Fruit fly (Drosophila melanogaster) whole organism, embryonic: ENCODE results near the gene CG14227.

ENCODE experiments used
- B-H1 ChIP-seq: fragments of 200-800 bp; sonication (Bioruptor generic); IDR thresholded peaks from 3 replicates; pipeline ENCODE4 v1.3.6; 2022; ENCODE audit warnings: missing biosample characterization, missing genetic modification characterization
- Blimp-1 ChIP-seq: fragments of 200-800 bp; sonication (Bioruptor generic); optimal IDR thresholded peaks from 3 replicates; lab custom pipeline; 2018; ENCODE audit warnings: missing biosample characterization, missing genetic modification characterization, mild to moderate bottlenecking, moderate library complexity, missing genetic modification reagents
- Bteb2 ChIP-seq: fragments of 200-800 bp; sonication (Bioruptor generic); optimal IDR thresholded peaks from 2 replicates; lab custom pipeline; 2016; ENCODE audit warnings: missing biosample characterization, missing genetic modification characterization
- CG10209 ChIP-seq: fragments of 200-800 bp; sonication (Bioruptor generic); optimal IDR thresholded peaks from 3 replicates; lab custom pipeline; 2017; ENCODE audit warnings: missing biosample characterization, mild to moderate bottlenecking, missing genetic modification characterization, missing genetic modification reagents
- CG12236 ChIP-seq: fragments of 200-800 bp; sonication (Bioruptor generic); optimal IDR thresholded peaks from 2 replicates; lab custom pipeline; 2016; ENCODE audit warnings: missing biosample characterization, missing genetic modification characterization
- CG13287 ChIP-seq: fragments of 200-800 bp; sonication (Bioruptor generic); IDR thresholded peaks from 2 replicates; pipeline ENCODE4 v1.3.6; 2022; ENCODE audit warnings: missing biosample characterization, missing genetic modification characterization; ENCODE audit not compliant: partially characterized antibody
- CG13296 ChIP-seq: fragments of 200-800 bp; sonication (Bioruptor generic); optimal IDR thresholded peaks from 3 replicates; lab custom pipeline; 2018; ENCODE audit warnings: missing biosample characterization, mild to moderate bottlenecking, missing genetic modification characterization
- CG13775 ChIP-seq: fragments of 200-800 bp; sonication (Bioruptor generic); optimal IDR thresholded peaks from 3 replicates; lab custom pipeline; 2017; ENCODE audit warnings: missing biosample characterization, mild to moderate bottlenecking, missing genetic modification characterization
- CG15269 ChIP-seq: fragments of 200-800 bp; sonication (Bioruptor generic); optimal IDR thresholded peaks from 2 replicates; lab custom pipeline; 2018; ENCODE audit warnings: missing biosample characterization, mild to moderate bottlenecking, missing genetic modification characterization, moderate library complexity
- CG1832 ChIP-seq: fragments of 200-800 bp; sonication (Bioruptor generic); optimal IDR thresholded peaks from 2 replicates; lab custom pipeline; 2017; ENCODE audit warnings: missing biosample characterization, mild to moderate bottlenecking, missing genetic modification characterization, inconsistent platforms
- CG18599 ChIP-seq: fragments of 200-800 bp; sonication (Bioruptor generic); optimal IDR thresholded peaks from 3 replicates; lab custom pipeline; 2017; ENCODE audit warnings: missing biosample characterization, missing genetic modification characterization, mild to moderate bottlenecking, moderate library complexity, missing genetic modification reagents
- CG2199 ChIP-seq: fragments of 200-800 bp; sonication (Bioruptor generic); IDR thresholded peaks from 3 replicates; pipeline ENCODE4 v1.3.6; 2022; ENCODE audit warnings: missing biosample characterization, missing genetic modification characterization
- CG3726 ChIP-seq: fragments of 200-800 bp; sonication (Bioruptor generic); IDR thresholded peaks from 3 replicates; pipeline ENCODE4, ENCODE4 v1.3.6; 2022; ENCODE audit warnings: missing biosample characterization, missing genetic modification characterization
- CG6272 ChIP-seq: fragments of 200-800 bp; sonication (Bioruptor generic); IDR thresholded peaks from 2 replicates; pipeline ENCODE4 v1.3.6; 2022; ENCODE audit warnings: missing biosample characterization, missing genetic modification characterization
- CG6854 ChIP-seq: fragments of 200-800 bp; sonication (Bioruptor generic); optimal IDR thresholded peaks from 3 replicates; lab custom pipeline; 2017; ENCODE audit warnings: missing biosample characterization, mild to moderate bottlenecking, missing genetic modification characterization
- CG7928 ChIP-seq: fragments of 200-800 bp; sonication (Bioruptor generic); optimal IDR thresholded peaks from 2 replicates; lab custom pipeline; 2017; ENCODE audit warnings: missing biosample characterization, mild to moderate bottlenecking, missing genetic modification characterization
- CG8089 ChIP-seq: fragments of 200-800 bp; sonication (Bioruptor generic); optimal IDR thresholded peaks from 3 replicates; lab custom pipeline; 2016; ENCODE audit warnings: missing biosample characterization, missing genetic modification characterization
- CG8290 ChIP-seq, 3 experiments: fragments of 200-800 bp; sonication (Bioruptor generic); optimal IDR thresholded peaks; 2 replicates each; lab custom pipeline; 2016 to 2019; ENCODE audit warnings: missing biosample characterization in 3 of 3, missing genetic modification characterization in 3 of 3, mild to moderate bottlenecking in 2 of 3, moderate library complexity in 1 of 3
- Dad ChIP-seq: fragments of 200-800 bp; sonication (Bioruptor generic); optimal IDR thresholded peaks from 3 replicates; lab custom pipeline; 2016; ENCODE audit warnings: missing biosample characterization, missing genetic modification characterization
- Doc3 ChIP-seq: fragments of 200-800 bp; sonication (Bioruptor generic); IDR thresholded peaks from 3 replicates; pipeline ENCODE4 v1.3.6; 2022; ENCODE audit warnings: missing biosample characterization, missing genetic modification characterization; ENCODE audit not compliant: partially characterized antibody
- Dp ChIP-seq: fragments of 200-800 bp; sonication (Bioruptor generic); optimal IDR thresholded peaks from 2 replicates; lab custom pipeline; 2018; ENCODE audit warnings: missing biosample characterization, mild to moderate bottlenecking, missing genetic modification characterization, moderate library complexity
- Dref ChIP-seq: fragments of 200-800 bp; sonication (Bioruptor generic); IDR thresholded peaks from 2 replicates; pipeline ENCODE4 v1.3.6; 2022; ENCODE audit warnings: missing biosample characterization, missing genetic modification characterization
- E2f1 ChIP-seq: fragments of 200-800 bp; sonication (Bioruptor generic); IDR thresholded peaks from 2 replicates; pipeline ENCODE4 v1.3.6; 2022; ENCODE audit warnings: missing biosample characterization, missing genetic modification characterization
- HLH4C ChIP-seq: fragments of 200-800 bp; sonication (Bioruptor generic); IDR thresholded peaks from 3 replicates; pipeline ENCODE4 v1.3.6; 2022; ENCODE audit warnings: missing biosample characterization, missing genetic modification characterization; ENCODE audit not compliant: partially characterized antibody
- HmgZ ChIP-seq: fragments of 200-800 bp; sonication (Bioruptor generic); optimal IDR thresholded peaks from 2 replicates; lab custom pipeline; 2018; ENCODE audit warnings: missing biosample characterization, mild to moderate bottlenecking, missing genetic modification characterization
- Hr78 ChIP-seq, 2 experiments: fragments of 200-800 bp in 1 of 2; fragments of >200 bp in 1 of 2; sonication (Bioruptor generic) in 1 of 2; optimal IDR thresholded peaks; 2 replicates each; lab custom pipeline; 2017 to 2019; ENCODE audit warnings: missing biosample characterization in 2 of 2, missing genetic modification characterization in 2 of 2, mild to moderate bottlenecking in 1 of 2, moderate library complexity in 1 of 2
- Lpt ChIP-seq: fragments of >200 bp; optimal IDR thresholded peaks from 2 replicates; lab custom pipeline; 2018; ENCODE audit warnings: missing biosample characterization, missing genetic modification characterization
- MBD-R2 ChIP-seq: fragments of 200-800 bp; sonication (Bioruptor generic); IDR thresholded peaks from 2 replicates; pipeline ENCODE4 v1.3.6; 2022; ENCODE audit warnings: missing biosample characterization, missing genetic modification characterization
- Meics ChIP-seq: fragments of 200-800 bp; sonication (Bioruptor generic); optimal IDR thresholded peaks from 2 replicates; lab custom pipeline; 2017; ENCODE audit warnings: missing biosample characterization, mild to moderate bottlenecking, missing genetic modification characterization
- Nf-YC ChIP-seq: fragments of 200-800 bp; optimal IDR thresholded peaks from 3 replicates; lab custom pipeline; 2019; ENCODE audit warnings: missing biosample characterization, mild to moderate bottlenecking, missing genetic modification characterization, moderate library complexity
- Oli ChIP-seq: fragments of 200-800 bp; sonication (Bioruptor generic); optimal IDR thresholded peaks from 2 replicates; lab custom pipeline; 2018; ENCODE audit warnings: missing biosample characterization, mild to moderate bottlenecking, missing genetic modification characterization, moderate library complexity
- Trl ChIP-seq, 3 experiments: fragments of >200 bp in 2 of 3; fragments of 200-800 bp in 1 of 3; sonication (Bioruptor generic) in 1 of 3; optimal IDR thresholded peaks; 2 replicates in 1 of 3; 3 replicates in 2 of 3; lab custom pipeline; 2016 to 2017; ENCODE audit warnings: missing biosample characterization in 1 of 3, missing genetic modification characterization in 1 of 3
- al ChIP-seq: fragments of 200-800 bp; sonication (Bioruptor generic); IDR thresholded peaks from 2 replicates; pipeline ENCODE4 v1.3.6; 2022; ENCODE audit warnings: missing biosample characterization, missing genetic modification characterization
- bbx ChIP-seq: fragments of 200-800 bp; sonication (Bioruptor generic); IDR thresholded peaks from 2 replicates; pipeline ENCODE4 v1.3.6; 2022; ENCODE audit warnings: missing biosample characterization, missing genetic modification characterization; ENCODE audit not compliant: partially characterized antibody
- danr ChIP-seq: fragments of 200-800 bp; sonication (Bioruptor generic); IDR thresholded peaks from 2 replicates; pipeline ENCODE4 v1.3.6; 2022; ENCODE audit warnings: missing biosample characterization, missing genetic modification characterization
- hbn ChIP-seq: fragments of 200-800 bp; sonication (Bioruptor generic); IDR thresholded peaks from 2 replicates; pipeline ENCODE4 v1.3.6; 2022; ENCODE audit warnings: missing biosample characterization, missing genetic modification characterization; ENCODE audit not compliant: partially characterized antibody
- kah ChIP-seq: fragments of 200-800 bp; sonication (Bioruptor generic); optimal IDR thresholded peaks from 2 replicates; lab custom pipeline; 2018; ENCODE audit warnings: missing biosample characterization, mild to moderate bottlenecking, missing genetic modification characterization
- kay ChIP-seq: fragments of 200-800 bp; sonication (Bioruptor generic); optimal IDR thresholded peaks from 2 replicates; lab custom pipeline; 2016; ENCODE audit warnings: missing biosample characterization, missing genetic modification characterization
- lola ChIP-seq, 3 experiments: fragments of >200 bp in 2 of 3; fragments of 200-800 bp in 1 of 3; sonication (Bioruptor generic) in 1 of 3; optimal IDR thresholded peaks; 2 replicates each; lab custom pipeline; 2017 to 2019; ENCODE audit warnings: missing biosample characterization in 3 of 3, missing genetic modification characterization in 3 of 3, mild to moderate bottlenecking in 1 of 3, moderate library complexity in 1 of 3
- maf-S ChIP-seq: fragments of 200-800 bp; sonication (Bioruptor generic); optimal IDR thresholded peaks from 2 replicates; lab custom pipeline; 2016; ENCODE audit warnings: missing biosample characterization, missing genetic modification characterization
- scrt ChIP-seq: fragments of 200-800 bp; sonication (Bioruptor generic); optimal IDR thresholded peaks from 2 replicates; lab custom pipeline; 2018; ENCODE audit warnings: missing biosample characterization, mild to moderate bottlenecking, missing genetic modification characterization, moderate library complexity
- shn ChIP-seq: fragments of 200-800 bp; sonication (Bioruptor generic); optimal IDR thresholded peaks from 3 replicates; lab custom pipeline; 2016; ENCODE audit warnings: missing biosample characterization, missing genetic modification characterization
- sna ChIP-seq: fragments of 200-800 bp; sonication (Bioruptor generic); IDR thresholded peaks from 2 replicates; pipeline ENCODE4 v1.3.6; 2022; ENCODE audit warnings: missing biosample characterization, missing genetic modification characterization; ENCODE audit not compliant: partially characterized antibody
- stwl ChIP-seq: fragments of 200-800 bp; sonication (Bioruptor generic); optimal IDR thresholded peaks from 3 replicates; lab custom pipeline; 2018; ENCODE audit warnings: missing biosample characterization, mild to moderate bottlenecking, missing genetic modification characterization, moderate library complexity
- vvl ChIP-seq: fragments of 200-800 bp; sonication (Bioruptor generic); IDR thresholded peaks from 2 replicates; pipeline ENCODE4 v1.3.6; 2022; ENCODE audit warnings: missing biosample characterization, missing genetic modification characterization
- zen ChIP-seq: fragments of 200-800 bp; sonication (Bioruptor generic); optimal IDR thresholded peaks from 3 replicates; lab custom pipeline; 2018; ENCODE audit warnings: missing biosample characterization, mild to moderate bottlenecking, missing genetic modification characterization, moderate library complexity

Gene CG14227

DNA sequence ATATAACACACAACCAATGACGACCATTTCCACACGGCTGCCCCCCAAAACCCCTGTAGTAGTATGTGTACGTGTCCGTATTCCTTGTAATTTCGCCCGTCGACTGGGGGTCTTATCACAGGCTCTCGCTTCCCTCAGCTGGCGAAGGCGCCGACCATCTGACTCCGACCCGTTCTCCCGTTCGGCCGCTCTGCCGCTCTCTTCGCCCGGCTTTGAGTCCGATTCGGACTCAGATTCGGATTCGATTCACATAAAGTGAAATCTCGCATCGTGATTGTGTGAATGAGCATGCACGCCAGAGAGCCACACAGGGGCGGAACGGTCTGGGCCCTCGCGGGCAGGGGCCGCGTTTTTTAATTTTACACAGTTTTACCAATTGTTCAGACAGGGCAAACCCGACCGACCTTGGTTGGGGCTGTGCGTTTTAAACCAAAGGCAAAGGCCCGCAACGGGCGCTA is 23.0 kb downstream of the CG14227 start (continued):
- TF ChIP-seq Trl (optimal IDR thresholded peaks at IDR 0.05; lab: Kevin White, UChicago), result peak in 1 of 2 experiments; percentile 21
- TF ChIP-seq Trl (GFP tag; optimal IDR thresholded peaks at IDR 0.05; lab: Kevin White, UChicago), result peak; percentile 21
- no peak for TF ChIP-seq Dad (GFP tag; lab: Kevin White, UChicago)
- TF ChIP-seq CG6272 (GFP tag; lab: Robert Waterston, UW), result peak; percentile 71
- peak; percentile 8 for TF ChIP-seq CG8089 (GFP tag; lab: Kevin White, UChicago)
- peak; percentile 27; the same call in 1 of the 2 replicates for TF ChIP-seq E2f1 (GFP tag; lab: Robert Waterston, UW)
- no peak for TF ChIP-seq CG7928 (GFP tag; lab: Kevin White, UChicago)
- TF ChIP-seq Lpt (GFP tag; lab: Kevin White, UChicago), result no peak
- TF ChIP-seq Hr78 (GFP tag; optimal IDR thresholded peaks at IDR 0.05; lab: Kevin White, UChicago), result peak in 1 of 2 experiments; percentile 2
- TF ChIP-seq B-H1 (GFP tag; lab: Robert Waterston, UW), result no peak
- TF ChIP-seq CG3726 (GFP tag; lab: Robert Waterston, UW), result 0 out of 3 replicates have a peak, but pooled peaks have one; percentile 39
- TF ChIP-seq CG2199 (GFP tag; lab: Robert Waterston, UW), result 0 out of 3 replicates have a peak, but pooled peaks have one; percentile 61
- 0 out of 2 replicates have a peak, but pooled peaks have one; percentile 17 for TF ChIP-seq Dref
- no peak for TF ChIP-seq zen (tag; lab: Kevin White, UChicago)
- peak; percentile 59; the same call in 1 of the 2 replicates for TF ChIP-seq vvl
- no peak for TF ChIP-seq lola (GFP tag; optimal IDR thresholded peaks at IDR 0.05; lab: Kevin White, UChicago)
- 0 out of 2 replicates have a peak, but pooled peaks have one; percentile 23 for TF ChIP-seq MBD-R2 (GFP tag; lab: Robert Waterston, UW)
- no peak for TF ChIP-seq CG12236 (GFP tag; lab: Kevin White, UChicago)
- peak; percentile 56 for TF ChIP-seq al (GFP tag; lab: Robert Waterston, UW)
- no peak for TF ChIP-seq Oli
- no peak for TF ChIP-seq kay (GFP tag; lab: Kevin White, UChicago)
- TF ChIP-seq maf-S, result no peak
- peak; percentile 45 for TF ChIP-seq shn
- no peak for TF ChIP-seq CG13296 (GFP tag; lab: Kevin White, UChicago)
- TF ChIP-seq CG10209 (GFP tag; lab: Kevin White, UChicago), result no peak
- TF ChIP-seq scrt (GFP tag; lab: Kevin White, UChicago), result no peak
- TF ChIP-seq danr (GFP tag; lab: Robert Waterston, UW), result no peak
- peak; percentile 24 for TF ChIP-seq Meics (GFP tag; lab: Kevin White, UChicago)

DNA sequence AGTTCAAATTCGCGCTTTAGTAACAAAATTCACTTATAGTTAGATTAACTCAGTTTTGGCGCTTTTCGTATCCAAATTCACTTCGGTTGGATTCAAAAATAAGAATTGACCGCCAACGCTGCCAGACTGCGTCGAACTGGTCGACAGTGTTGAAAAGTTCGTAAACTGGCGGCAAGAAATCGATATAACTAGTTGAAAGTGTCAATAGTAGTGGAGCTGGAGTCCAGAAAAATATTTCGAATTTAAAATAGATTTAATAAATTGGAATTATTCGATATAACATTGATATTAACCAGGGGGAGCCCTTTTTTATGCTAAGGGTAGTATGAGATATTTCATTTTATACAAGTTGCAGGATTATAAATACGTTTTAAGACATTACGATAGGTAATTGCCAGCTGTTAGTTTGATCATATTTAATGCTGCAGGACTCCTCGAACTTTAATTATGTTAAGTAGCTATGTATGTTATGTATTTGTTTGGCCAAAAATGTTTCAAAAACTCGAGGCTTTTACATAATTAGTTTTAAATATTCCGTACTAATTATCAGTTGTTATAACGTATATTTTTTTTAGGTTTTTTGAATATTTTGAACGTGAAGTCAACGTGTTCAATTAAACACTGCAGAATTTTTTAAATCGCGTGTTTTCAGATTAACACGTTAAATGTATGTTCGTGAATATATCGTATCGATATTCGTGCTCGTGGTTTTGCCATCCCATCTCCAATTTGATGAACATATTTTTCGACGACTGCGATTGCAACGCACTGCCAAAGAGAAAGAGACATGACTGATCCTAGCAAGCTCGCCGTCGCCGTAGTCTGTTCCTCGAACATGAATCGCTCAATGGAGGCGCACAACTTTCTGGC is 24.7 kb downstream of the CG14227 start, which contains the start of the genes CG14223 and Ssu72:
CG14223 (minus strand) TSS at position 113 of the 870 bp plus-strand sequence.
Ssu72 (plus strand) TSS at position 703 of the 870 bp plus-strand sequence.
- TF ChIP-seq Bteb2 (no peak), CG13775 (GFP tag; lab: Kevin White, UChicago) (no peak), bbx (GFP tag; lab: Robert Waterston, UW) (peak; percentile 83), kah (GFP tag; lab: Kevin White, UChicago) (no peak), CG15269 (tag; lab: Kevin White, UChicago) (no peak), CG13287 (GFP tag; lab: Robert Waterston, UW) (peak; percentile 84), CG18599 (GFP tag; lab: Kevin White, UChicago) (no peak), HLH4C (GFP tag; lab: Robert Waterston, UW) (peak; percentile 57), hbn (GFP tag; lab: Robert Waterston, UW) (peak; percentile 73), Doc3 (GFP tag; lab: Robert Waterston, UW) (peak; percentile 80), stwl (tag; lab: Kevin White, UChicago) (peak; percentile 22), sna (GFP tag; lab: Robert Waterston, UW) (peak; percentile 74), CG8290 (GFP tag; optimal IDR thresholded peaks at IDR 0.05; lab: Kevin White, UChicago) (no peak), CG8290 (tag; optimal IDR thresholded peaks at IDR 0.05; lab: Kevin White, UChicago) (peak in 1 of 2 experiments; percentile 47), HmgZ (peak; percentile 3), Blimp-1 (GFP tag; lab: Kevin White, UChicago) (no peak), Nf-YC (tag; lab: Kevin White, UChicago) (no peak), CG6854 (GFP tag; lab: Kevin White, UChicago) (no peak), Dp (GFP tag; lab: Kevin White, UChicago) (peak; percentile 86), CG1832 (GFP tag; lab: Kevin White, UChicago) (no peak)
